Fruit fly (Drosophila melanogaster) whole organism, adult: ENCODE data around the gene Pcyt2.
A peak's percentile ranks its signal among the peaks of the same experiment; 100 is the strongest.

Source experiments
- CG14711 ChIP-seq: fragments of 200-800 bp; sonication (Bioruptor generic); optimal IDR thresholded peaks from 2 replicates; lab custom pipeline; 2018; ENCODE audit warnings: missing biosample characterization, mild to moderate bottlenecking, missing genetic modification characterization, moderate library complexity
- Mnt ChIP-seq: fragments of 200-800 bp; sonication (Bioruptor generic); optimal IDR thresholded peaks from 2 replicates; lab custom pipeline; 2016; ENCODE audit warnings: missing biosample characterization, mild to moderate bottlenecking, missing genetic modification characterization
- kay ChIP-seq: fragments of 200-800 bp; sonication (Bioruptor generic); peaks from one replicate; lab custom pipeline; 2016; ENCODE audit warnings: missing biosample characterization, missing genetic modification characterization, borderline replicate concordance
- tj ChIP-seq: fragments of 200-800 bp; sonication (Bioruptor generic); optimal IDR thresholded peaks from 3 replicates; lab custom pipeline; 2017; ENCODE audit warnings: missing biosample characterization, mild to moderate bottlenecking, missing genetic modification characterization, moderate library complexity

DNA sequence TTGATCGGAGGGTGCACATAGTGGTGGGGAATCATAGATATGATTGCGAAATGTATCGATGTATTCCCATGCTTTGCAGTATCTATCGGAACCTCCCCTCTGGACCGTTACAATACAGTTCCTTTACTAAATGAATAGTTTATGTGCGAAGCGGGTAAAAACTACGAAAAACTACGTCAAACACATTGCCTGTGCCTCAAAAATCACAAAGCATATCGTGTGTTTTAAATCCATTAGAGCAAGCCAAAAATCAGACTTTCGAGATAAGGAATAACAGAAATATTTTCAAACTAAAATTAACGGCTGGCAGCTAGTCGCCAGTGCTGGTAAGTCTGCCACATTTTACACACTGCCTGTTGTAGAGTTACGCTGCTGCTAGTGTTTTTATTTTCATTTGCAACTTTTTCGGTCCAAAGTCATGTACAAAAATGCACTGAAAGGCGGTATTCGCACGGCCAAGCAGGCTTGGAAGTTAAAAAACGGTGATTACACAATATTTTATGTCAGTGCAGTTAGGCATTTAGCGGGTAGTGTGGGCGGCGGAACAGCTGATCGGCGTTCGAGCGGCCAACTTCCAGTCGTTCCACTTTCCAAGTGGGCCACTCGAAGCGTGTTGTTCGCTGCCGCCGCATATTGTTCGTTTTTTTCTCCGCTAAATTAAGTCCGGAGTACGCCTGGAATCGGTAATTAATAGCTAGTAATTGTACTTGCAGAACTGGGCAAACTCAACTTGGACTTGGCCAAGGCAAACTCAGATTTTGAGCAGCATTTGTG is 35.8 kb upstream of the Pcyt2 start:
- TF ChIP-seq kay (GFP tag; lab: Kevin White, UChicago) (no peak), CG14711 (tag; lab: Kevin White, UChicago) (peak; percentile 99), tj (GFP tag; lab: Kevin White, UChicago) (peak; percentile 13), Mnt (GFP tag; lab: Kevin White, UChicago) (peak; percentile 50)
